Worm (Caenorhabditis elegans) whole organism, late embryonic: Measurements from ENCODE around the gene F08G2.4.

Source experiments
- K02D7.2 ChIP-seq: sonication (generic microtip); optimal IDR thresholded peaks from 2 replicates; lab custom pipeline; 2017; ENCODE audit warnings: mild to moderate bottlenecking, missing genetic modification characterization, missing compliant biosample characterization
- ahr-1 ChIP-seq: sonication (generic microtip); optimal IDR thresholded peaks from 2 replicates; lab custom pipeline; 2016; ENCODE audit warnings: missing genetic modification characterization, missing compliant biosample characterization
- ama-1 ChIP-seq: fragments of 150-350 bp; optimal IDR thresholded peaks from 2 replicates; lab custom pipeline; 2014
- ceh-22 ChIP-seq: sonication (generic microtip); optimal IDR thresholded peaks from 2 replicates; lab custom pipeline; 2017; ENCODE audit warnings: missing biosample characterization, missing genetic modification characterization
- ceh-24 ChIP-seq: sonication (generic microtip); optimal IDR thresholded peaks from 2 replicates; lab custom pipeline; 2016; ENCODE audit warnings: mild to moderate bottlenecking, missing genetic modification characterization, missing compliant biosample characterization
- ets-4 ChIP-seq: sonication (generic microtip); optimal IDR thresholded peaks from 2 replicates; lab custom pipeline; 2016; ENCODE audit warnings: missing genetic modification characterization, missing compliant biosample characterization
- fax-1 ChIP-seq: sonication (generic microtip); optimal IDR thresholded peaks from 2 replicates; lab custom pipeline; 2016; ENCODE audit warnings: missing genotype, missing genetic modification characterization, missing compliant biosample characterization
- fkh-10 ChIP-seq: fragments of 150-350 bp; optimal IDR thresholded peaks from 2 replicates; lab custom pipeline; 2014; ENCODE audit warnings: missing biosample characterization, missing genetic modification reagents, missing genetic modification characterization
- madf-2 ChIP-seq: sonication (generic microtip); optimal IDR thresholded peaks from 2 replicates; lab custom pipeline; 2017; ENCODE audit warnings: missing genetic modification characterization, missing compliant biosample characterization
- nfya-1 ChIP-seq: sonication (generic microtip); optimal IDR thresholded peaks from 2 replicates; lab custom pipeline; 2017; ENCODE audit warnings: missing genetic modification characterization, mild to moderate bottlenecking, missing compliant biosample characterization, antibody characterized with exemption, moderate library complexity
- pag-3 ChIP-seq: sonication (generic microtip); optimal IDR thresholded peaks from 2 replicates; lab custom pipeline; 2016; ENCODE audit warnings: missing compliant biosample characterization, missing genetic modification characterization, borderline replicate concordance
- tbx-7 ChIP-seq: sonication (generic microtip); optimal IDR thresholded peaks from 2 replicates; lab custom pipeline; 2016; ENCODE audit warnings: missing genotype, missing genetic modification characterization, missing compliant biosample characterization
- unc-86 ChIP-seq: sonication (generic microtip); optimal IDR thresholded peaks from 2 replicates; lab custom pipeline; 2016; ENCODE audit warnings: missing genetic modification characterization, missing compliant biosample characterization

DNA sequence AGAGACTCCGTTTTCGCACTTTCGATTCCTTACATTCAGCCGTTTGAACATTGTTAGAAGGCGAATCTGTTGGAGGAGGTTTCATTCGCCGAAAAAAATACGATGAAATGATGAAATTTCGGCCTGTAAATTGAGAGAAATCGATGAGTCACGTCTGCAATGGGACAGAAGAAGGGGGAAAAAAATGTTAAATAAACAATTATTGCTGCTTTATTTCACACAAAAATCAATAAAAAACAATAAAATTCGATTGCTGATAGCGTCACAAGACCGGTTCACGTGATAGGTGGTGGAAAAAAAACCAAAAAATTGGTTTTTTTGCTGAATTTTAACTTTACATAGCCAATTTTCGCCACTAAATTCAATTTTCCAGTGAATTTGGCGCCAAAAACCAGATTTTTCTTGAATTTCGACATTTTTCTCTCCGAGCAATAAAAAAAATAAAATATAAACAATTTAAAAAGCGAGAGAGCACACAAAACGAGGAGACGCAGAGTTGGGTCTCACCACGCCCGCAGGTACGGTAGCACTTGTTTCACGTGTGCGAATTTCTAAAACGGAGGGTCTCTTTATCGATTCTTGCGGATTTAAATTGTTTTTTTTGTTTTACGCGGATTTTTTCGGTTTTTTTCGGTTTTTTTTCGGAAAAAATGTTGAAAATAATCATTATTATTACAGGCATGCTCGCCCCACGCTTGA, 41.9 kb downstream of the F08G2.4 start, which contains the start of the genes cup-14 and ndub-8:
- no peak for TF ChIP-seq K02D7.2 (tag; lab: Kevin White, UChicago)
- no peak for TF ChIP-seq unc-86 (tag; lab: Kevin White, UChicago)
- no peak for TF ChIP-seq ahr-1
- no peak for TF ChIP-seq ets-4 (tag; lab: Kevin White, UChicago)
- TF ChIP-seq pag-3 (tag; lab: Kevin White, UChicago), result no peak
- no peak for TF ChIP-seq ceh-24 (tag; lab: Kevin White, UChicago)
- no peak for TF ChIP-seq tbx-7
- TF ChIP-seq nfya-1 (tag; lab: Kevin White, UChicago), result peak; percentile 93
- TF ChIP-seq madf-2 (tag; lab: Kevin White, UChicago), result no peak
- TF ChIP-seq ama-1 (lab: Kevin White, UChicago), result no peak
- TF ChIP-seq fkh-10 (GFP tag; lab: Kevin White, UChicago), result no peak
- no peak for TF ChIP-seq fax-1
- TF ChIP-seq ceh-22 (tag; lab: Kevin White, UChicago), result no peak
